Fruit fly (Drosophila melanogaster): ENCODE results near the gene Trs33.

Trs33 gene

dm6 chr3R:15379071-15379470 is 28.3 kb upstream of the Trs33 start:
- TF ChIP-seq CG16815 (GFP tag; optimal IDR thresholded peaks at IDR 0.05) (no peak), sens (GFP tag) (peak; percentile 52), cg (GFP tag; optimal IDR thresholded peaks at IDR 0.05) (peak; percentile 64), slou (GFP tag; optimal IDR thresholded peaks at IDR 0.05) (no peak), CG8478 (optimal IDR thresholded peaks at IDR 0.05) (peak; percentile 90), scrt (GFP tag; optimal IDR thresholded peaks at IDR 0.05) (peak; percentile 96), Med (GFP tag) (peak; percentile 52), CG2889 (GFP tag; IDR thresholded peaks at IDR 0.05) (no peak), CG11456 (GFP tag; IDR thresholded peaks at IDR 0.05) (no peak), BtbVII (GFP tag; optimal IDR thresholded peaks at IDR 0.05) (no peak), H2.0 (GFP tag; IDR thresholded peaks at IDR 0.05) (no peak), CG4424 (GFP tag; optimal IDR thresholded peaks at IDR 0.05) (no peak), Oaz (GFP tag; IDR thresholded peaks at IDR 0.05) (no peak), CG11504 (tag; optimal IDR thresholded peaks at IDR 0.05) (no peak), Fer1 (GFP tag; optimal IDR thresholded peaks at IDR 0.05) (no peak), Tbp (GFP tag; optimal IDR thresholded peaks at IDR 0.05) (no peak), CG11560 (tag; IDR thresholded peaks at IDR 0.05) (no peak), CG5180 (GFP tag; optimal IDR thresholded peaks at IDR 0.05) (peak; percentile 17), CG1832 (GFP tag; optimal IDR thresholded peaks at IDR 0.05) (peak; percentile 69), CG15696 (tag; optimal IDR thresholded peaks at IDR 0.05) (no peak), z (GFP tag; IDR thresholded peaks at IDR 0.05) (peak; percentile 50; the same call in 1 of the 3 replicates), CG4360 (GFP tag; IDR thresholded peaks at IDR 0.05) (peak; percentile 75), CG15601 (tag; optimal IDR thresholded peaks at IDR 0.05) (no peak), lmd (GFP tag; IDR thresholded peaks at IDR 0.05) (no peak), nerfin-1 (tag; optimal IDR thresholded peaks at IDR 0.05) (peak; percentile 51), E2f2 (GFP tag; IDR thresholded peaks at IDR 0.05) (no peak), CG12071 (GFP tag; optimal IDR thresholded peaks at IDR 0.05) (no peak), Dref (GFP tag; IDR thresholded peaks at IDR 0.05) (no peak), CG5245 (GFP tag; optimal IDR thresholded peaks at IDR 0.05) (no peak), CG4282 (GFP tag; optimal IDR thresholded peaks at IDR 0.05) (no peak), CG10321 (GFP tag; IDR thresholded peaks at IDR 0.05) (peak; percentile 91), CG18262 (tag; optimal IDR thresholded peaks at IDR 0.05) (no peak), ara (GFP tag; IDR thresholded peaks at IDR 0.05) (no peak), CG8944 (GFP tag; optimal IDR thresholded peaks at IDR 0.05) (no peak), CG30403 (GFP tag; optimal IDR thresholded peaks at IDR 0.05) (no peak), seq (GFP tag; IDR thresholded peaks at IDR 0.05) (no peak; the same call in 1 of the 2 replicates), CG7357 (GFP tag; IDR thresholded peaks at IDR 0.05) (no peak), Rx (GFP tag; IDR thresholded peaks at IDR 0.05) (no peak), Sin3A (optimal IDR thresholded peaks at IDR 0.05) (no peak), mld (GFP tag; IDR thresholded peaks at IDR 0.05; ENCODE audit: partially characterized antibody) (no peak), NfI (GFP tag; optimal IDR thresholded peaks at IDR 0.05) (no peak), YL-1 (GFP tag; optimal IDR thresholded peaks at IDR 0.05) (no peak), HLH4C (GFP tag; IDR thresholded peaks at IDR 0.05; ENCODE audit: partially characterized antibody) (no peak), inv (GFP tag; IDR thresholded peaks at IDR 0.05; ENCODE audit: partially characterized antibody) (no peak), Trl (optimal IDR thresholded peaks at IDR 0.05) (peak; percentile 65 to 79), Trl (GFP tag; optimal IDR thresholded peaks at IDR 0.05) (no peak), CG9215 (GFP tag; IDR thresholded peaks at IDR 0.05) (no peak), sna (GFP tag; IDR thresholded peaks at IDR 0.05; ENCODE audit: partially characterized antibody) (no peak), CG12942 (GFP tag; optimal IDR thresholded peaks at IDR 0.05) (no peak), cas (GFP tag; IDR thresholded peaks at IDR 0.05) (0 out of 2 replicates have a peak, but pooled peaks have one; percentile 25), fd102C (GFP tag; optimal IDR thresholded peaks at IDR 0.05) (no peak), CG18011 (GFP tag; optimal IDR thresholded peaks at IDR 0.05) (no peak), CG30020 (tag; optimal IDR thresholded peaks at IDR 0.05) (no peak)

Data from whole organism, embryonic.